Worm (Caenorhabditis elegans): ENCODE results near the gene oac-58.

ce11 chrIV:12350235-12350634 is 38.7 kb upstream of the oac-58 start:
- TF ChIP-seq ztf-23 (GFP tag; IDR thresholded peaks at IDR 0.05): no peak
- no peak for TF ChIP-seq med-1 (GFP tag; optimal IDR thresholded peaks at IDR 0.05; ENCODE audit: insufficient read depth)
- no peak for TF ChIP-seq klf-2 (GFP tag; conservative IDR thresholded peaks at IDR 0.05)
- no peak for TF ChIP-seq flt-1 (GFP tag; IDR thresholded peaks at IDR 0.05)
- TF ChIP-seq ztf-29 (GFP tag; IDR thresholded peaks at IDR 0.05): no peak
- TF ChIP-seq cog-1 (tag; optimal IDR thresholded peaks at IDR 0.05): no peak
- TF ChIP-seq tab-1 (GFP tag; IDR thresholded peaks at IDR 0.05): no peak
- TF ChIP-seq T22C8.4 (GFP tag; IDR thresholded peaks at IDR 0.05): no peak
- no peak for TF ChIP-seq ref-1 (GFP tag; conservative IDR thresholded peaks at IDR 0.05)

Data from whole organism, midembryonic.